Worm (Caenorhabditis elegans): ENCODE measurements around the gene srh-127.

DNA sequence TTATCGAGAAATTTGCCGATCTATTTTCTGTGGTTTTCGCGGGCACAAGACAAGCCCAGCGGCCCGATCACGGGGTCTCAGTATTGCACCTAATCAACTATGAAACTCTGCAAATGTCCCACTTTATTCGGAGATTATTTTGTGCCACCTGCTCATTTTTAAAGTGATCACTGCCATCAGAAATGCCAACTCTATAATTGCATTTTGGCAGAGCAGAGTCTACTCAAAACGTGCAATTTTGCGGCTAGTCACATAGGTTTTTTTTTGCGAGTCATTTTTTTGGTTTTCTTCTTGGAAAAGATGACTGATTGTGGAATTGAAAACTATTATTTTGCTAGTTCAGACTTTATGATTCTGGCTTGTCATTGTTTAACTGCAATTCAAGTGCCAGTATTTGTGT, 28.2 kb upstream of the srh-127 start, which contains the start of gene srh-240:
- no peak for TF ChIP-seq elt-3 (tag; optimal IDR thresholded peaks at IDR 0.05)
- TF ChIP-seq nhr-12 (tag; optimal IDR thresholded peaks at IDR 0.05) = no peak
